Fruit fly (Drosophila melanogaster): ENCODE data around the gene Ald1.

Gene Ald1

DNA sequence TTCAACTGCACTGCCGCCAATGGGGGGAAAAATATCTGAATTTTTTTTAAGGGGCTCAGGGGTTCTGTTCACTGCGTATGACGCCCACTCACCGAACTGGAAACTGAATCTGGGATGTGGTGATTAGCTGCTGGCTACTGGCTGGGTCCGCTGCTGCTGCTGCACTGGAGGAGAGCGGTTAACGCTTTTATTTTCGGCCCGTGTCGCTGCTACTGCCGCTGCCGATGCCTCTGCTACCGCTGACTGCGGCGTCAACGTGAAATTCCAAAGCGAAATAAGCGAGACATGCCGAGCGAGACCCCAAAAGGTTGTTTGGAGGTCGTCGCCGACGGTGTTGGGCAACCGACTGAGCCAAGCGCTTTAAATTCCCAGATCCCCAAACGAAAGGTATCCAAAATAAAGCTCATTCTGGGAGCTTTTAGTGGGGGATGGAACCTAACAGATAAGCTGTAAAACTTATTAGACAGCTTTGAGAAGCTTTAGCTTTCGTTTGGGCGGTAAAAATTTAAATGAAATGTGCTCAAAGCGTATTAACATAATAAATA lies at the start of gene Ald1:
Gene Ald1, minus strand, starts transcription at position 348 of the 545 bp plus-strand sequence.
- no peak for TF ChIP-seq psq (optimal IDR thresholded peaks at IDR 0.05)
- TF ChIP-seq Sin3A (optimal IDR thresholded peaks at IDR 0.05), result no peak
- no peak for TF ChIP-seq insv (optimal IDR thresholded peaks at IDR 0.05)
- TF ChIP-seq Myc (optimal IDR thresholded peaks at IDR 0.05), result no peak
- TF ChIP-seq h (optimal IDR thresholded peaks at IDR 0.05), result no peak
- no peak for TF ChIP-seq ttk (optimal IDR thresholded peaks at IDR 0.05)

DNA sequence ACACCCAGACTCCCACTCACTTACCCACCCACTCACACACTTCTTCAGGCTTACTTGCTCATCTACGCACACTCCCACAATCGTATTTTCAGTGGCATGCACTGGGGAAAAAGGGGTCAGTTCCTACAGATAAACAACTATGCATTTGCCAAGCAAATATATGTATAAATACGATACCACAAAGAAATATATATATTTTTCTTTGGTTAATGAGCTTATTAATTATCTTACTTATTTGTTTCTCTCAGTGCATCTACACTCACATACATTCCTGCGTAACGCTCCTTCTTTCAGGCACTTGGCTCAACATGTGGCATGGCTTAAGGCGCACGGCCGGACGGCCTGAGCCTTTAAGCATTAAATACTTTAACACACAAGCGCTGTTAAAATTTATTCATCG lies 19.0 kb upstream of the Ald1 start:
- TF ChIP-seq ttk (optimal IDR thresholded peaks at IDR 0.05) (no peak), Myc (optimal IDR thresholded peaks at IDR 0.05) (no peak), h (optimal IDR thresholded peaks at IDR 0.05) (no peak), Sin3A (optimal IDR thresholded peaks at IDR 0.05) (no peak), insv (optimal IDR thresholded peaks at IDR 0.05) (no peak)

DNA sequence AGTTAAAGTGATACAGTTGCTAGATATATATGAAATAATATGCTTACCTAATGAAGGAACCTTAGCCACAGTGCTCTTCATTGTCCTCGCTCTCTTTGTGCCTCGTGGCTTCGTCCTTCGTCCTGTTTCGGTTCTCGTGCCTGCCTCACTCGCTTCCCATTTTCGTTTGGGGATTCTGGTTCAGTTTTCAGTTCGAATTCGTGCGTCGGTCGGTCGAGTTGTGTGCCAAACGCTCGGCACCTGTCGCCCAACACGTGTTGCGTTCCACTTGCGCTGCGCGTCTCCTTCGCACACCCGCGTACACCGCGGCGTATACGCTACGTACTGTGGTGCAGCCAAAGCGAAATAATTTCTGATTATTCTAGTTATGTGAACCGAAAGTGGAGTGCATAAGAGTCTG lies 1.1 kb upstream of the Ald1 start, which contains the start of gene CG6154:
Gene CG6154, plus strand, starts transcription at position 185 of the 400 bp plus-strand sequence.
- no peak for TF ChIP-seq psq (optimal IDR thresholded peaks at IDR 0.05)
- no peak for TF ChIP-seq insv (optimal IDR thresholded peaks at IDR 0.05)
- TF ChIP-seq ttk (optimal IDR thresholded peaks at IDR 0.05), result no peak

DNA sequence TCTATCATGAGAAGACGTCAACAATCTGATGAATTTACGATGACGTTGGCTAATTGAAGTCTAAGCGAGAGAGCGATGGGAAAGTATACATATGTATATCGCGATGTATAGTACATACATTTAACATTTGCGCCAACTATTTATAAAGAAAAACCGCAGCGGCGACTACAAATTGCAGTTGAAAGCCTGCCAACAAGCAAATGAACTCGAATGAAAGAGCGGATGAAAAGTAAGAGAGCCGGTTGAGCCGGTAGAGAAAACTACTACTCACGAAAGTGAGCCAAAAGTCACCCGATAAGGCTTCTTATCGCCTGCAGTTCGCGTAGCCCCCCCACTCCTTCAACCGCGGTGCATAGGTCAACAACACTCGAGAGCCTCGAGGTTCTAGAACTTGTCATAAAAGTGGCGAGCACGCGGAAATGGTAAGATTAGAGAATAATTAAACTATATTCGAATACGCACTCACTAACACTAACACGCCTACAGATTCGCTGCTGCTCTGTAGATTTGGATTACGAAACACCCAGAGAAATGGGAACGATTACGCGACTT lies 623 bp downstream of the Ald1 start:
- TF ChIP-seq Sin3A (optimal IDR thresholded peaks at IDR 0.05), result no peak
- TF ChIP-seq insv (optimal IDR thresholded peaks at IDR 0.05), result no peak
- TF ChIP-seq psq (optimal IDR thresholded peaks at IDR 0.05), result no peak
- no peak for TF ChIP-seq ttk (optimal IDR thresholded peaks at IDR 0.05)
- no peak for TF ChIP-seq h (optimal IDR thresholded peaks at IDR 0.05)
- no peak for TF ChIP-seq Myc (optimal IDR thresholded peaks at IDR 0.05)

DNA sequence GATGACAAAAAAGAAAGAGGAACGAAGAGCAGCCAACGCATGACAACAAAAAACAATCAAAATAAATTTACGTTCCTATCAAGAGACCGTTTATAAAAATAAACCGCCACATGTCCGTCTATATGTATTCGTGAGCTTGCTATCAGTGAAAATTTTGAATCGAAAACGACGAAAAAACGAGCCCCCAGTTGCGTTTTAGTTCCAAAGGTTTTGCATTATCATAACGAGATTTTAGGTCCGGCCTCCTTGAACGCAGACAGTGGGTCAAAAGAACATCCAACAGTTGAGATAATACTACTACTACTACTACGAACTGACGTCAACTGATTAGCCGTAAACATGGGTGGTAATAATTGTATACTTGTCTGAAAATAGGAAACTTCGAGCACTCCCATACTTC lies 1.5 kb downstream of the Ald1 start:
- TF ChIP-seq ttk (optimal IDR thresholded peaks at IDR 0.05) (no peak), h (optimal IDR thresholded peaks at IDR 0.05) (no peak), insv (optimal IDR thresholded peaks at IDR 0.05) (no peak), Sin3A (optimal IDR thresholded peaks at IDR 0.05) (no peak), Myc (optimal IDR thresholded peaks at IDR 0.05) (no peak), psq (optimal IDR thresholded peaks at IDR 0.05) (no peak)

DNA sequence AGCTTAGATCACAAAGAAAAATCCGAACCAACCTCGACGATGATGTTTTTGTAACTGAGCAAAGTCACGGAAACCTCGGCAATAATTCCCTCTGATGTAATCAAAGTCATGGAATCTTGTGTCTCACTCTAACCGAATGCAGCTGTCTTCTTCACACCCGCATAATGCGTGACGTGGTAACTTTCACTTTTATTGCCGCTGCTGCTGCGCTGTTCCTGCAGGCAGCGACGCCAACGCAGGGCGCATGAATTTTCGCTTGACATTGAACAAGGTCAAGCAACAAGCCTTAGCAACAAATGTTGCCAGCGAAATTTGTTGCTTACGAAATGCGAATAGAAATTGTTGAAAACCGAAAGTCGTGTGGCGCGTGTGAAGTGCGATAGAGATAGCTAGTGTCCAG lies 2.4 kb downstream of the Ald1 start:
- TF ChIP-seq insv (optimal IDR thresholded peaks at IDR 0.05) (no peak), Myc (optimal IDR thresholded peaks at IDR 0.05) (no peak), h (optimal IDR thresholded peaks at IDR 0.05) (no peak), ttk (optimal IDR thresholded peaks at IDR 0.05) (no peak), Sin3A (optimal IDR thresholded peaks at IDR 0.05) (no peak), psq (optimal IDR thresholded peaks at IDR 0.05) (no peak)

DNA sequence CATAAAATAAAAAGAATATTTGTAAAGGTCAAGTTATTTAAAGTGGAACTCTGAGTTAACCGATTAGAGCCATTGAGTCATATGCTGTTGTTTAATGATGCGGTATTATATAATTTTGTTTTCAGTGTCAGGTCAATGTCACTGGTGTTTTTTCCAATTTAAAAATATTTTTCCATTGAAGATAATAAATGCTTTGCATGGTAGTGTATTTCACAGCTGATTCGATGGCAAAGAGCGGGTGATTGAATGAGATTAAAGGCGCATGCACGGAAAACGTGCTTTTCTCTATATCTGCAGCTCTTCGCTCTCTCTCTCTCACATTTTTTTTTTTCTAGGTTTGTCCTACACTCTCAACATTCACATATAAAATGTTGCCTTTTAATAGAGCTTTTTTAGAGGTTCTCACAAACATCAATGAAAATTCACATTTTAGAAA lies 3.0 kb downstream of the Ald1 start:
- TF ChIP-seq ttk (optimal IDR thresholded peaks at IDR 0.05), result no peak
- TF ChIP-seq h (optimal IDR thresholded peaks at IDR 0.05), result no peak
- no peak for TF ChIP-seq Myc (optimal IDR thresholded peaks at IDR 0.05)
- TF ChIP-seq insv (optimal IDR thresholded peaks at IDR 0.05), result no peak
- TF ChIP-seq psq (optimal IDR thresholded peaks at IDR 0.05), result no peak
- no peak for TF ChIP-seq Sin3A (optimal IDR thresholded peaks at IDR 0.05)

DNA sequence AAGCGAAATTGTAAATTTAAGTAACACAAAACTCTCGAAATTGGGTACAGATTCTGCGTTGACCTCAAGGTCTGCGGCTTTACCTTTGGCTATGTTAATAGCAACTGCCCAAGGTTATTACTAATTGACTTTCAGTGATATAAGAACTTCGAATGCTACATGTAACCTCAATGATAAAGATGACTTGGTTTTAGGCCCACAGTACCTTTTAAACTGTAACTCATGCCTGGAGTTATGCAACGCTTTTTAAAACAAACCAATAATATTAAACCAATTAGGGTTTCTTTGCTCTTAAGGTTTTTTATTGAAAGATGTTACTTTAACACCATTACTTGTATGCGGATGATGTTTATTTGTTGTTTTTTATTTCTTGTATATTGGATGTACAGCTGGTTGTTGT lies 7.6 kb downstream of the Ald1 start:
- TF ChIP-seq psq (optimal IDR thresholded peaks at IDR 0.05) (no peak), h (optimal IDR thresholded peaks at IDR 0.05) (no peak), ttk (optimal IDR thresholded peaks at IDR 0.05) (no peak), Myc (optimal IDR thresholded peaks at IDR 0.05) (no peak), Sin3A (optimal IDR thresholded peaks at IDR 0.05) (no peak)

DNA sequence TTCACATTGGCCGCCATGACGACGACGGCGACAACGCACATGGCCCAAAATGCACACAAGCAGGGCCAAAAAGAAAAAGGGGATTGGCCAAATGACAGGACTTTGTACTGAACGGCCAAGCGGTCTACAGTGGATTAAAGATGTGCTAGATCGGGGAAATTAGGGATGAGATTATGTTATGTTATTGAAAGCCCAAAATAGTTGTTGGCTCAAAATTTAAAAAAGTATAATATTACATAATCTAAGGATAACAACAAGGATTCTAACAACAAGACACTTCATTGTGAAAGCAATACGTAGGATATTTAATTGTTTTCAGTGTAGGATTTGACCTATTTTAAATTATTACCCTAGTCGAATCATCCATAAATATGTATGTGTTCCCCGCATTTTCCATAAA lies 9.7 kb downstream of the Ald1 start:
- TF ChIP-seq ttk (optimal IDR thresholded peaks at IDR 0.05), result no peak
- TF ChIP-seq h (optimal IDR thresholded peaks at IDR 0.05), result no peak
- TF ChIP-seq Sin3A (optimal IDR thresholded peaks at IDR 0.05), result no peak
- TF ChIP-seq Myc (optimal IDR thresholded peaks at IDR 0.05), result no peak
- TF ChIP-seq psq (optimal IDR thresholded peaks at IDR 0.05), result no peak
- TF ChIP-seq insv (optimal IDR thresholded peaks at IDR 0.05), result no peak

DNA sequence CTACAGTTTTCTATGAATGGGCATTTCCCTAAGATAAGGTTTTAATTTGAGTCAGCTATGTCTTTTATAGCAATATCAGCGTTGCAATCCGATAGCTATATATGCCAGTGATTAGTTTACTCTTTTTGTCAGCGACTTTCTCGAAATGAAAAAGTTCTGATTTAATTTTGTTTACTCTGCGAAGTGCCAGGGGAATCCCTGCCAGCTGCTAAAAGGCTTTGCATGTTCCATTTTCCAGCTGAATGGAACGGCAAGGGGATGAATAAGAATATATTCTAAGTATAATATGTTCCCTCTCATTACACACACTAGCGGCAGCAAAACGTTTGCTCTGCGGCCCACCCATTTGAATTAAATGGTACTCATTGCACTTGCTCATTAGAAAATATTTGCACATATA lies 11.6 kb downstream of the Ald1 start:
- TF ChIP-seq psq (optimal IDR thresholded peaks at IDR 0.05), result no peak
- TF ChIP-seq ttk (optimal IDR thresholded peaks at IDR 0.05), result no peak
- no peak for TF ChIP-seq insv (optimal IDR thresholded peaks at IDR 0.05)
- no peak for TF ChIP-seq h (optimal IDR thresholded peaks at IDR 0.05)

DNA sequence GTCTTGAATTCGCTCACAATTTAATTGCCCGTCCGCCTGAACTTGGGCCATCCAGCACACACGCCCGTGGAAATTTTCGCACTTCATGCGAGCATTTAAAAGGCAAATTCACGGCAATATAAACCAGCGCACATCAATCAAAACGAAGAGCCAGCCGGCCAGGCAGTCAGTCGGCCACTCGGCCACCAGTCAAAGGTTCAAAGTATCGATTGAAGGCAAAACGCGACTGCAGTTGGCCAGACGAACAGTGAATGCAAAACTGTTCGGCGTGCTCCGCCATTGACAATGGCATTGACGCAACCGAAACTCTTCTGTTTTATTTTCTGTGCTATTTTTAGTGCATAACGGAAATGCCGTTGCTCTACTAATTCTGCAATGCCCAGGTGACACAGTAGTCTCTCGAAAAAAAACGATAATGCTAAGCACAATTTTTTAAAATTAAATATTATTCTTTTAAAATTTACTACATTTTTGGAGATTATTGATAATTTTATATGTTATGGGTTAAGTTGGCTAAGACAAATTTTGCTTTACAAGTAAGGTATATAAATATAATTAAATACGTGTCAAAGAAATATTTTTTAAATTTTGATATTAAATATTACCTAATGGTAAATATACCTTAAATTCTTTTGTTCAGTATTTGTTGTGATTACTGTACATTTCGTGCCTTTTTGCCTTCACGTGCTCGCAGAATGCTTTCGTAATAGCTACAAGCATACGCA lies 13.4 kb downstream of the Ald1 start:
- TF ChIP-seq Myc (optimal IDR thresholded peaks at IDR 0.05) (no peak), ttk (optimal IDR thresholded peaks at IDR 0.05) (no peak), h (optimal IDR thresholded peaks at IDR 0.05) (no peak), psq (optimal IDR thresholded peaks at IDR 0.05) (no peak), Sin3A (optimal IDR thresholded peaks at IDR 0.05) (no peak), insv (optimal IDR thresholded peaks at IDR 0.05) (no peak)

DNA sequence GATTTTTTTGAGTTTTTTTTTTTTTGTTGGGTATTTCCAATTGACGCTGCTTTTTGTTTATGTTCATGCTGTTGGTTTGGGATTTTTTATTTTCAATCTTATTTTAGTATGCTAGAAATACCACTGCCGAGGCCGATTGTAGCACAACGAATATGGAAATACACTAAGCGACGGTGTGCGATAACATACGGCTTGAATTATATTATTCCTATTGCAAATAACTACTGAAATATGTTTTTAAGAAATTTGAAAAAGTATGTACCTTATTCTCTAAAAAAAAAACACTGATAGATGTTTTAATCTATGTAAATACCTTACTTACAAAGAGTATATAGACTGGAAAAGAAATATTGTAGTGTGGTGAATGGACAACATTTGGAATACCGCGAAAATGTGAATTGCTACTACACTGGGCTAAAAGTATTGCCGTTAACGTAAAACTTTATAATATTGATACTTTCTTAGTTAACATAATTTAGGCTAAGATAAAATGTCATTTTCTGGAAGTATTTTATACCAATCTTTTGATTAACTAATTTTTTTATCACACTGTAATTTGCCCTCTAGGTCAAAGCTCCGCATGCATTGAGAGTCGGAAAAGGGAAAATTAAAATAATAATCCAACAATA lies 18.8 kb downstream of the Ald1 start:
- TF ChIP-seq Sin3A (optimal IDR thresholded peaks at IDR 0.05), result no peak
- TF ChIP-seq h (optimal IDR thresholded peaks at IDR 0.05), result no peak
- TF ChIP-seq ttk (optimal IDR thresholded peaks at IDR 0.05), result no peak
- TF ChIP-seq Myc (optimal IDR thresholded peaks at IDR 0.05), result no peak
- no peak for TF ChIP-seq psq (optimal IDR thresholded peaks at IDR 0.05)
- no peak for TF ChIP-seq insv (optimal IDR thresholded peaks at IDR 0.05)
